Fruit fly (Drosophila melanogaster): ENCODE data around the gene CG14506.

CG14506 gene

dm6 chr3R:29319481-29320289, 22.7 kb upstream of the CG14506 start, which contains the start of gene Cnx99A (continued):
- peak; percentile 67 for TF ChIP-seq zen (tag; optimal IDR thresholded peaks at IDR 0.05)
- TF ChIP-seq Hr3 (GFP tag; optimal IDR thresholded peaks at IDR 0.05): peak; percentile 82
- TF ChIP-seq Optix (GFP tag; IDR thresholded peaks at IDR 0.05): peak; percentile 58; the same call in 2 of the 3 replicates
- TF ChIP-seq CG31365 (tag; optimal IDR thresholded peaks at IDR 0.05): peak; percentile 55
- peak; percentile 95 for TF ChIP-seq CG17385 (GFP tag; optimal IDR thresholded peaks at IDR 0.05)
- peak; percentile 54 for TF ChIP-seq gt (GFP tag; IDR thresholded peaks at IDR 0.05)
- TF ChIP-seq oc (tag; optimal IDR thresholded peaks at IDR 0.05): peak; percentile 64
- TF ChIP-seq Hmr (GFP tag; optimal IDR thresholded peaks at IDR 0.05): peak; percentile 86
- TF ChIP-seq CG13296 (GFP tag; optimal IDR thresholded peaks at IDR 0.05): peak; percentile 63
- peak; percentile 86 for TF ChIP-seq cas (GFP tag; IDR thresholded peaks at IDR 0.05)

dm6 chr3R:29318673-29319072, 21.7 kb upstream of the CG14506 start:
- TF ChIP-seq CG11723 (GFP tag; optimal IDR thresholded peaks at IDR 0.05): peak; percentile 73
- peak; percentile 45 to 66 for TF ChIP-seq dpn (GFP tag; optimal IDR thresholded peaks at IDR 0.05)
- TF ChIP-seq Tbp (GFP tag; optimal IDR thresholded peaks at IDR 0.05): no peak
- TF ChIP-seq CG10565 (GFP tag; optimal IDR thresholded peaks at IDR 0.05): no peak
- no peak for TF ChIP-seq tll (GFP tag; optimal IDR thresholded peaks at IDR 0.05)
- peak; percentile 37; the same call in 1 of the 2 replicates for TF ChIP-seq esg (GFP tag; conservative IDR thresholded peaks at IDR 0.05)
- TF ChIP-seq jigr1 (GFP tag; IDR thresholded peaks at IDR 0.05): no peak
- peak; percentile 64 for TF ChIP-seq Aef1 (GFP tag; IDR thresholded peaks at IDR 0.05)
- no peak for TF ChIP-seq CG6175 (GFP tag; IDR thresholded peaks at IDR 0.05)
- TF ChIP-seq ttk (GFP tag; IDR thresholded peaks at IDR 0.05): peak; percentile 60
- TF ChIP-seq CG4404 (GFP tag; IDR thresholded peaks at IDR 0.05): peak; percentile 33; the same call in 1 of the 2 replicates
- TF ChIP-seq CG10147 (GFP tag; optimal IDR thresholded peaks at IDR 0.05): peak; percentile 51
- TF ChIP-seq NC2α (GFP tag; optimal IDR thresholded peaks at IDR 0.05): no peak
- TF ChIP-seq CG15601 (tag; optimal IDR thresholded peaks at IDR 0.05): peak; percentile 70
- TF ChIP-seq CG6272 (GFP tag; IDR thresholded peaks at IDR 0.05): 0 out of 2 replicates have a peak, but pooled peaks have one; percentile 10
- peak; percentile 59 for TF ChIP-seq stc (GFP tag; IDR thresholded peaks at IDR 0.05)
- peak; percentile 45 to 47 for TF ChIP-seq Pdp1 (GFP tag; optimal IDR thresholded peaks at IDR 0.05)
- TF ChIP-seq CG17328 (GFP tag; IDR thresholded peaks at IDR 0.05): no peak
- peak; percentile 58 for TF ChIP-seq nau (GFP tag; optimal IDR thresholded peaks at IDR 0.05)
- no peak for TF ChIP-seq Ets97D (GFP tag; optimal IDR thresholded peaks at IDR 0.05)
- TF ChIP-seq CG3726 (GFP tag; IDR thresholded peaks at IDR 0.05): no peak
- TF ChIP-seq Scr (GFP tag; IDR thresholded peaks at IDR 0.05; ENCODE audit: partially characterized antibody): no peak
- peak; percentile 24 for TF ChIP-seq CG15696 (tag; optimal IDR thresholded peaks at IDR 0.05)
- TF ChIP-seq Hmr (GFP tag; optimal IDR thresholded peaks at IDR 0.05): peak; percentile 61
- no peak for TF ChIP-seq Doc3 (GFP tag; IDR thresholded peaks at IDR 0.05; ENCODE audit: partially characterized antibody)
- TF ChIP-seq HLH4C (GFP tag; IDR thresholded peaks at IDR 0.05; ENCODE audit: partially characterized antibody): no peak
- TF ChIP-seq HmgD (GFP tag; optimal IDR thresholded peaks at IDR 0.05): no peak
- peak; percentile 80 for TF ChIP-seq tap (tag; optimal IDR thresholded peaks at IDR 0.05)
- no peak for TF ChIP-seq wek (GFP tag; optimal IDR thresholded peaks at IDR 0.05)
- peak; percentile 63 for TF ChIP-seq CG1529 (GFP tag; optimal IDR thresholded peaks at IDR 0.05)
- TF ChIP-seq pfk (GFP tag; optimal IDR thresholded peaks at IDR 0.05): no peak
- peak; percentile 48; the same call in 1 of the 2 replicates for TF ChIP-seq ap (GFP tag; IDR thresholded peaks at IDR 0.05)
- no peak for TF ChIP-seq vfl (GFP tag; optimal IDR thresholded peaks at IDR 0.05)
- peak; percentile 48 for TF ChIP-seq twi (tag; optimal IDR thresholded peaks at IDR 0.05)
- no peak for TF ChIP-seq btn (GFP tag; optimal IDR thresholded peaks at IDR 0.05)
- TF ChIP-seq CG10431 (GFP tag; optimal IDR thresholded peaks at IDR 0.05): peak; percentile 11
- peak; percentile 60 for TF ChIP-seq Fer1 (GFP tag; optimal IDR thresholded peaks at IDR 0.05)
- peak; percentile 45 for TF ChIP-seq mam (GFP tag; optimal IDR thresholded peaks at IDR 0.05)

Data from whole organism, embryonic.